Worm (Caenorhabditis elegans) whole organism, L4 larva: ENCODE measurements around the gene srh-16.

Source experiments
- F49E8.2 ChIP-seq: sonication (generic microtip); optimal IDR thresholded peaks from 2 replicates; lab custom pipeline; 2016; ENCODE audit warnings: missing compliant biosample characterization, mild to moderate bottlenecking, missing genetic modification characterization, borderline replicate concordance
- R02D3.7 ChIP-seq: fragments of 150-350 bp; sonication (generic microtip); optimal IDR thresholded peaks from 3 replicates; lab custom pipeline; 2014; ENCODE audit warnings: missing biosample characterization, missing genetic modification characterization
- ama-1 ChIP-seq: fragments of 150-350 bp; optimal IDR thresholded peaks from 2 replicates; lab custom pipeline; 2014; ENCODE audit warnings: inconsistent platforms, mixed read lengths
- dpl-1 ChIP-seq: fragments of 150-350 bp; optimal IDR thresholded peaks from 2 replicates; lab custom pipeline; 2014; ENCODE audit warnings: missing biosample characterization, missing genetic modification reagents, missing genetic modification characterization
- mep-1 ChIP-seq: fragments of 150-350 bp; sonication (generic microtip); optimal IDR thresholded peaks from 3 replicates; lab custom pipeline; 2014; ENCODE audit warnings: missing biosample characterization, missing genetic modification characterization
- mes-2 ChIP-seq: sonication (generic microtip); optimal IDR thresholded peaks from 2 replicates; lab custom pipeline; 2016; ENCODE audit warnings: missing genotype, mild to moderate bottlenecking, missing genetic modification characterization, missing compliant biosample characterization; ENCODE audit not compliant: poor library complexity, severe bottlenecking
- nhr-11 ChIP-seq: fragments of 150-350 bp; optimal IDR thresholded peaks from 2 replicates; lab custom pipeline; 2014; ENCODE audit warnings: missing biosample characterization, missing genetic modification characterization
- spr-3 ChIP-seq: fragments of 200-800 bp; sonication (Bioruptor generic); optimal IDR thresholded peaks from 2 replicates; lab custom pipeline; 2018; ENCODE audit warnings: mild to moderate bottlenecking, missing genetic modification characterization, missing compliant biosample characterization
- unc-62 ChIP-seq, 3 experiments: fragments of 150-350 bp in 1 of 3; sonication (generic microtip); optimal IDR thresholded peaks in 2 of 3; peaks in 1 of 3; 1 replicate in 1 of 3; 2 replicates in 2 of 3; lab custom pipeline; 2014 to 2017; ENCODE audit warnings: missing biosample characterization in 3 of 3, missing genetic modification characterization in 3 of 3, missing genetic modification reagents in 3 of 3, missing genotype in 1 of 3
- vab-7 ChIP-seq: fragments of 200-800 bp; sonication (Bioruptor generic); IDR thresholded peaks from 2 replicates; pipeline ENCODE4 v1.3.6; 2022; ENCODE audit warnings: missing genetic modification reagents, missing genetic modification characterization, missing compliant biosample characterization

ce11 chrV:12299244-12299766 is 7.6 kb downstream of the srh-16 start:
- TF ChIP-seq spr-3 (no peak), R02D3.7 (no peak), dpl-1 (GFP tag; lab: Kevin White, UChicago) (no peak), mep-1 (tag; lab: Kevin White, UChicago) (no peak), unc-62 (GFP tag; optimal IDR thresholded peaks at IDR 0.05 in 1 of 2; lab: Kevin White, UChicago) (no peak), unc-62 (tag; optimal IDR thresholded peaks at IDR 0.05; lab: Kevin White, UChicago) (no peak), mes-2 (tag; lab: Kevin White, UChicago) (no peak), ama-1 (lab: Kevin White, UChicago) (no peak), nhr-11 (tag; lab: Kevin White, UChicago) (no peak), F49E8.2 (tag; lab: Kevin White, UChicago) (no peak), vab-7 (no peak)
